Fruit fly (Drosophila melanogaster) whole organism, embryonic: ENCODE results near the gene CG13097.

Experiments
- Abd-B ChIP-seq: fragments of 200-800 bp; sonication (Bioruptor generic); optimal IDR thresholded peaks from 2 replicates; lab custom pipeline; 2018; ENCODE audit warnings: missing biosample characterization, mild to moderate bottlenecking, missing genetic modification characterization, moderate library complexity
- CG10274 ChIP-seq: fragments of 200-800 bp; sonication (Bioruptor generic); optimal IDR thresholded peaks from 3 replicates; lab custom pipeline; 2017; ENCODE audit warnings: missing biosample characterization, mild to moderate bottlenecking, missing genetic modification characterization
- CG11398 ChIP-seq: fragments of 200-800 bp; sonication (Bioruptor generic); optimal IDR thresholded peaks from 2 replicates; lab custom pipeline; 2016; ENCODE audit warnings: missing biosample characterization, missing genetic modification characterization
- CG11456 ChIP-seq: fragments of 200-800 bp; sonication (Bioruptor generic); IDR thresholded peaks from 3 replicates; pipeline ENCODE4 v1.3.6; 2022; ENCODE audit warnings: missing biosample characterization, missing genetic modification characterization
- CG15269 ChIP-seq: fragments of 200-800 bp; sonication (Bioruptor generic); optimal IDR thresholded peaks from 2 replicates; lab custom pipeline; 2018; ENCODE audit warnings: missing biosample characterization, mild to moderate bottlenecking, missing genetic modification characterization, moderate library complexity
- CG1647 ChIP-seq: fragments of 200-800 bp; sonication (Bioruptor generic); optimal IDR thresholded peaks from 3 replicates; lab custom pipeline; 2016; ENCODE audit warnings: missing biosample characterization, missing genetic modification characterization
- CG16813 ChIP-seq: fragments of 200-800 bp; sonication (Bioruptor generic); IDR thresholded peaks from 3 replicates; pipeline ENCODE4 v1.3.6; 2022; ENCODE audit warnings: missing biosample characterization, missing genetic modification characterization; ENCODE audit not compliant: partially characterized antibody
- CG17568 ChIP-seq: fragments of 200-800 bp; sonication (Bioruptor generic); optimal IDR thresholded peaks from 2 replicates; lab custom pipeline; 2018; ENCODE audit warnings: missing biosample characterization, mild to moderate bottlenecking, missing genetic modification characterization, moderate library complexity
- CG17829 ChIP-seq: fragments of 200-800 bp; optimal IDR thresholded peaks from 2 replicates; lab custom pipeline; 2019; ENCODE audit warnings: missing biosample characterization, mild to moderate bottlenecking, missing genetic modification characterization, moderate library complexity
- CG2202 ChIP-seq: fragments of 200-800 bp; sonication (Bioruptor generic); optimal IDR thresholded peaks from 2 replicates; lab custom pipeline; 2018; ENCODE audit warnings: missing biosample characterization, mild to moderate bottlenecking, missing genetic modification characterization
- CG2889 ChIP-seq: fragments of 200-800 bp; sonication (Bioruptor generic); IDR thresholded peaks from 3 replicates; pipeline ENCODE4 v1.3.6; 2022; ENCODE audit warnings: missing biosample characterization, missing genetic modification characterization
- CG33213 ChIP-seq: fragments of 200-800 bp; sonication (Bioruptor generic); optimal IDR thresholded peaks from 3 replicates; lab custom pipeline; 2016; ENCODE audit warnings: missing biosample characterization, missing genetic modification characterization
- CG3726 ChIP-seq: fragments of 200-800 bp; sonication (Bioruptor generic); IDR thresholded peaks from 3 replicates; pipeline ENCODE4, ENCODE4 v1.3.6; 2022; ENCODE audit warnings: missing biosample characterization, missing genetic modification characterization
- CG4360 ChIP-seq: fragments of 200-800 bp; sonication (Bioruptor generic); IDR thresholded peaks from 2 replicates; pipeline ENCODE4 v1.3.6; 2022; ENCODE audit warnings: missing biosample characterization, missing genetic modification characterization
- CG43689 ChIP-seq: fragments of 200-800 bp; sonication (Bioruptor generic); IDR thresholded peaks from 2 replicates; pipeline ENCODE4 v1.3.6; 2022; ENCODE audit warnings: missing biosample characterization, missing genetic modification characterization
- CG6683 ChIP-seq: fragments of 200-800 bp; sonication (Bioruptor generic); optimal IDR thresholded peaks from 2 replicates; lab custom pipeline; 2017; ENCODE audit warnings: missing biosample characterization, mild to moderate bottlenecking, missing genetic modification characterization, missing genetic modification reagents
- CG7928 ChIP-seq: fragments of 200-800 bp; sonication (Bioruptor generic); optimal IDR thresholded peaks from 2 replicates; lab custom pipeline; 2017; ENCODE audit warnings: missing biosample characterization, mild to moderate bottlenecking, missing genetic modification characterization
- CG7963 ChIP-seq: fragments of 200-800 bp; sonication (Bioruptor generic); IDR thresholded peaks from 3 replicates; pipeline ENCODE4 v1.3.6; 2022; ENCODE audit warnings: missing biosample characterization, missing genetic modification characterization; ENCODE audit not compliant: partially characterized antibody
- CG8478 ChIP-seq: fragments of >200 bp; optimal IDR thresholded peaks from 2 replicates; lab custom pipeline; 2018
- Dfd ChIP-seq, 2 experiments: fragments of >200 bp; optimal IDR thresholded peaks; 2 replicates each; lab custom pipeline; 2017; ENCODE audit warnings: missing biosample characterization in 2 of 2, missing genetic modification characterization in 2 of 2
- Dll ChIP-seq: fragments of 200-800 bp; sonication (Bioruptor generic); IDR thresholded peaks from 4 replicates; pipeline ENCODE4 v1.3.6; 2022; ENCODE audit warnings: missing biosample characterization, missing genetic modification characterization; ENCODE audit not compliant: partially characterized antibody
- E2f2 ChIP-seq: fragments of 200-800 bp; sonication (Bioruptor generic); IDR thresholded peaks from 2 replicates; pipeline ENCODE4 v1.3.6; 2022; ENCODE audit warnings: missing biosample characterization, missing genetic modification characterization
- Fer2 ChIP-seq: fragments of 200-800 bp; sonication (Bioruptor generic); optimal IDR thresholded peaks from 2 replicates; lab custom pipeline; 2018; ENCODE audit warnings: missing biosample characterization, mild to moderate bottlenecking, missing genetic modification characterization, moderate library complexity
- HLH4C ChIP-seq: fragments of 200-800 bp; sonication (Bioruptor generic); IDR thresholded peaks from 3 replicates; pipeline ENCODE4 v1.3.6; 2022; ENCODE audit warnings: missing biosample characterization, missing genetic modification characterization; ENCODE audit not compliant: partially characterized antibody
- Med ChIP-seq: fragments of 200-800 bp; sonication (Bioruptor generic); peaks from one replicate; lab custom pipeline; 2016; ENCODE audit warnings: missing biosample characterization, missing genetic modification characterization, mild to moderate bottlenecking, inconsistent platforms, moderate library complexity
- Optix ChIP-seq: fragments of 200-800 bp; sonication (Bioruptor generic); IDR thresholded peaks from 3 replicates; pipeline ENCODE4 v1.3.6; 2022; ENCODE audit warnings: missing biosample characterization, missing genetic modification characterization
- Rx ChIP-seq: fragments of 200-800 bp; sonication (Bioruptor generic); IDR thresholded peaks from 2 replicates; pipeline ENCODE4 v1.3.6; 2022; ENCODE audit warnings: missing biosample characterization, missing genetic modification characterization
- Scr ChIP-seq: fragments of 200-800 bp; sonication (Bioruptor generic); IDR thresholded peaks from 2 replicates; pipeline ENCODE4 v1.3.6; 2022; ENCODE audit warnings: missing biosample characterization, missing genetic modification characterization; ENCODE audit not compliant: partially characterized antibody
- Six4 ChIP-seq: fragments of 200-800 bp; sonication (Bioruptor generic); optimal IDR thresholded peaks from 2 replicates; lab custom pipeline; 2016; ENCODE audit warnings: missing biosample characterization, missing genetic modification characterization
- Usf ChIP-seq: fragments of 200-800 bp; sonication (Bioruptor generic); optimal IDR thresholded peaks from 2 replicates; lab custom pipeline; 2017; ENCODE audit warnings: missing genotype, missing biosample characterization, missing genetic modification characterization
- ara ChIP-seq: fragments of 200-800 bp; sonication (Bioruptor generic); IDR thresholded peaks from 2 replicates; pipeline ENCODE4 v1.3.6; 2022; ENCODE audit warnings: missing biosample characterization, missing genetic modification characterization
- bab2 ChIP-seq: fragments of 200-800 bp; sonication (Bioruptor generic); optimal IDR thresholded peaks from 2 replicates; lab custom pipeline; 2016; ENCODE audit warnings: missing biosample characterization, missing genetic modification characterization
- fd64A ChIP-seq: fragments of 200-800 bp; sonication (Bioruptor generic); optimal IDR thresholded peaks from 3 replicates; lab custom pipeline; 2018; ENCODE audit warnings: missing biosample characterization, mild to moderate bottlenecking, missing genetic modification characterization
- fd96Cb ChIP-seq: fragments of 200-800 bp; sonication (Bioruptor generic); optimal IDR thresholded peaks from 2 replicates; lab custom pipeline; 2018; ENCODE audit warnings: missing biosample characterization, mild to moderate bottlenecking, missing genetic modification characterization, moderate library complexity
- fu2 ChIP-seq: fragments of 200-800 bp; sonication (Bioruptor generic); optimal IDR thresholded peaks from 2 replicates; lab custom pipeline; 2016; ENCODE audit warnings: missing biosample characterization, missing genetic modification characterization
- gfzf ChIP-seq: fragments of 200-800 bp; sonication (Bioruptor generic); optimal IDR thresholded peaks from 2 replicates; lab custom pipeline; 2016; ENCODE audit warnings: missing biosample characterization, mild to moderate bottlenecking, missing genetic modification characterization, moderate library complexity
- grau ChIP-seq: fragments of 200-800 bp; optimal IDR thresholded peaks from 3 replicates; lab custom pipeline; 2019; ENCODE audit warnings: missing biosample characterization, mild to moderate bottlenecking, missing genetic modification characterization, moderate library complexity
- gt ChIP-seq: fragments of 200-800 bp; sonication (Bioruptor generic); IDR thresholded peaks from 2 replicates; pipeline ENCODE4 v1.3.6; 2022; ENCODE audit warnings: missing biosample characterization, missing genetic modification characterization
- h ChIP-seq: fragments of >200 bp; optimal IDR thresholded peaks from 2 replicates; lab custom pipeline; 2017
- ham ChIP-seq: fragments of 200-800 bp; sonication (Bioruptor generic); IDR thresholded peaks from 2 replicates; pipeline ENCODE4 v1.3.6; 2022; ENCODE audit warnings: missing biosample characterization, missing genetic modification characterization
- hb ChIP-seq: fragments of 200-800 bp; sonication (Bioruptor generic); IDR thresholded peaks from 3 replicates; pipeline ENCODE4 v1.3.6; 2022; ENCODE audit warnings: missing biosample characterization, missing genetic modification characterization; ENCODE audit not compliant: partially characterized antibody
- odd ChIP-seq: fragments of 200-800 bp; sonication (Bioruptor generic); optimal IDR thresholded peaks from 2 replicates; lab custom pipeline; 2017; ENCODE audit warnings: missing biosample characterization, mild to moderate bottlenecking, missing genetic modification characterization
- pb ChIP-seq: fragments of 200-800 bp; sonication (Bioruptor generic); optimal IDR thresholded peaks from 3 replicates; lab custom pipeline; 2016; ENCODE audit warnings: missing biosample characterization, missing genetic modification characterization
- sisA ChIP-seq: fragments of 200-800 bp; sonication (Bioruptor generic); IDR thresholded peaks from 2 replicates; pipeline ENCODE4 v1.3.6; 2022; ENCODE audit warnings: missing biosample characterization, missing genetic modification characterization
- slbo ChIP-seq: fragments of 200-800 bp; sonication (Bioruptor generic); IDR thresholded peaks from 2 replicates; pipeline ENCODE4 v1.3.6; 2022; ENCODE audit warnings: missing biosample characterization, missing genetic modification characterization
- slou ChIP-seq: fragments of 200-800 bp; sonication (Bioruptor generic); optimal IDR thresholded peaks from 3 replicates; lab custom pipeline; 2016; ENCODE audit warnings: missing biosample characterization, missing genetic modification characterization
- slp2 ChIP-seq: fragments of 200-800 bp; sonication (Bioruptor generic); optimal IDR thresholded peaks from 2 replicates; lab custom pipeline; 2016; ENCODE audit warnings: missing biosample characterization, missing genetic modification characterization
- trem ChIP-seq: fragments of 200-800 bp; optimal IDR thresholded peaks from 3 replicates; lab custom pipeline; 2019; ENCODE audit warnings: missing biosample characterization, mild to moderate bottlenecking, missing genetic modification characterization, moderate library complexity
- tx ChIP-seq: fragments of 200-800 bp; sonication (Bioruptor generic); optimal IDR thresholded peaks from 2 replicates; lab custom pipeline; 2016; ENCODE audit warnings: missing biosample characterization, missing genetic modification characterization
- wor ChIP-seq: fragments of 200-800 bp; sonication (Bioruptor generic); IDR thresholded peaks from 2 replicates; pipeline ENCODE4 v1.3.6; 2022; ENCODE audit warnings: missing biosample characterization, missing genetic modification characterization
- zen ChIP-seq: fragments of 200-800 bp; sonication (Bioruptor generic); optimal IDR thresholded peaks from 3 replicates; lab custom pipeline; 2018; ENCODE audit warnings: missing biosample characterization, mild to moderate bottlenecking, missing genetic modification characterization, moderate library complexity
- zen2 ChIP-seq: fragments of 200-800 bp; sonication (Bioruptor generic); IDR thresholded peaks from 3 replicates; pipeline ENCODE4 v1.3.6; 2022; ENCODE audit warnings: missing biosample characterization, missing genetic modification characterization; ENCODE audit not compliant: partially characterized antibody

CG13097 gene

DNA sequence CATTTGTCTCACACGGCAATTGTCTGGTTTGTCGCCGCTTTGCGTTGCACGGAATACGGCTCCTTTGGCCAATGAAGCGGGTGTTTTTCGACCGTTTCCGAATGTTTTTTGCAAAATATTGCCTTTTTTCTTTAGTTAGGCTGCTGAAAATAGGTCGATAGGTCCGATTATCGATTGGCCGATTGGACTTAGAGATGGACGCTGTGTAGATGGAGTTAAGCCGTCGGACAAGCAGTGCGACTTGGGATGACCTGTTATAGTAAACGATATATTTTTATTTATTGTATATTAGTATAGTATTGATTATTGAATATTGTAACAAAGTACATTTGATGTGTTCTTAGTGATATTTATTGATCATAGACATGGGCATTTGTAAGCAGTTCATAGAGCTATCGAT is 13.7 kb upstream of the CG13097 start, which contains the start of the genes lmgA and lmgB (continued):
- TF ChIP-seq fd96Cb (no peak), CG4360 (GFP tag; lab: Robert Waterston, UW) (no peak), CG11398 (no peak), grau (tag; lab: Kevin White, UChicago) (peak; percentile 35), Rx (GFP tag; lab: Robert Waterston, UW) (no peak), Six4 (GFP tag; lab: Kevin White, UChicago) (peak; percentile 14), CG7963 (GFP tag; lab: Robert Waterston, UW) (peak; percentile 87), gt (no peak), zen2 (GFP tag; lab: Robert Waterston, UW) (peak; percentile 76), CG16813 (peak; percentile 92), CG8478 (lab: Kevin White, UChicago) (no peak), CG7928 (GFP tag; lab: Kevin White, UChicago) (no peak), CG17568 (GFP tag; lab: Kevin White, UChicago) (no peak), Fer2 (tag; lab: Kevin White, UChicago) (no peak), ham (GFP tag; lab: Robert Waterston, UW) (no peak), bab2 (no peak), Dfd (GFP tag; optimal IDR thresholded peaks at IDR 0.05; lab: Kevin White, UChicago) (peak in 1 of 2 experiments; percentile 4), Usf (no peak), ara (no peak), slou (GFP tag; lab: Kevin White, UChicago) (peak; percentile 1), CG11456 (GFP tag; lab: Robert Waterston, UW) (peak; percentile 16; the same call in 1 of the 3 replicates), HLH4C (GFP tag; lab: Robert Waterston, UW) (peak; percentile 97), fu2 (no peak), trem (peak; percentile 79), Med (GFP tag; lab: Kevin White, UChicago) (peak; percentile 81), CG15269 (tag; lab: Kevin White, UChicago) (peak; percentile 36), CG2889 (GFP tag; lab: Robert Waterston, UW) (no peak), Abd-B (GFP tag; lab: Kevin White, UChicago) (no peak), tx (no peak), CG10274 (GFP tag; lab: Kevin White, UChicago) (no peak), slbo (peak; percentile 76), CG6683 (GFP tag; lab: Kevin White, UChicago) (no peak), CG17829 (tag; lab: Kevin White, UChicago) (peak; percentile 64), slp2 (GFP tag; lab: Kevin White, UChicago) (no peak), CG2202 (tag; lab: Kevin White, UChicago) (no peak), sisA (GFP tag; lab: Robert Waterston, UW) (peak; percentile 55; the same call in 1 of the 2 replicates), CG3726 (GFP tag; lab: Robert Waterston, UW) (no peak), odd (GFP tag; lab: Kevin White, UChicago) (no peak), Dll (peak; percentile 90), wor (GFP tag; lab: Robert Waterston, UW) (no peak), hb (peak; percentile 88), CG1647 (GFP tag; lab: Kevin White, UChicago) (peak; percentile 29), pb (GFP tag; lab: Kevin White, UChicago) (no peak), CG33213 (GFP tag; lab: Kevin White, UChicago) (peak; percentile 15), zen (peak; percentile 50), gfzf (GFP tag; lab: Kevin White, UChicago) (no peak), CG43689 (GFP tag; lab: Robert Waterston, UW) (no peak), Scr (GFP tag; lab: Robert Waterston, UW) (peak; percentile 90), E2f2 (GFP tag; lab: Robert Waterston, UW) (peak; percentile 91), fd64A (GFP tag; lab: Kevin White, UChicago) (no peak), h (lab: Kevin White, UChicago) (no peak), Optix (GFP tag; lab: Robert Waterston, UW) (no peak)
